Worm (Caenorhabditis elegans): Measurements from ENCODE around the gene cyp-13A2.

- TF ChIP-seq ces-1 (GFP tag; optimal IDR thresholded peaks at IDR 0.05): no peak
- TF ChIP-seq nhr-90 (tag; optimal IDR thresholded peaks at IDR 0.05; ENCODE audit: poor library complexity): no peak
- no peak for TF ChIP-seq mep-1 (tag; optimal IDR thresholded peaks at IDR 0.05)
- TF ChIP-seq pax-3 (tag; optimal IDR thresholded peaks at IDR 0.05): no peak
- TF ChIP-seq ztf-11 (tag; optimal IDR thresholded peaks at IDR 0.05): no peak
- TF ChIP-seq nhr-12 (tag; optimal IDR thresholded peaks at IDR 0.05): no peak
Measured at ce11 chrII:9755425-9755824, 32.0 kb downstream of the cyp-13A2 start.

Measured in whole organism, L1 larva.